Comparison of ENCODE assay signal across 1 fruit fly cellular context in the genomic region with DNA sequence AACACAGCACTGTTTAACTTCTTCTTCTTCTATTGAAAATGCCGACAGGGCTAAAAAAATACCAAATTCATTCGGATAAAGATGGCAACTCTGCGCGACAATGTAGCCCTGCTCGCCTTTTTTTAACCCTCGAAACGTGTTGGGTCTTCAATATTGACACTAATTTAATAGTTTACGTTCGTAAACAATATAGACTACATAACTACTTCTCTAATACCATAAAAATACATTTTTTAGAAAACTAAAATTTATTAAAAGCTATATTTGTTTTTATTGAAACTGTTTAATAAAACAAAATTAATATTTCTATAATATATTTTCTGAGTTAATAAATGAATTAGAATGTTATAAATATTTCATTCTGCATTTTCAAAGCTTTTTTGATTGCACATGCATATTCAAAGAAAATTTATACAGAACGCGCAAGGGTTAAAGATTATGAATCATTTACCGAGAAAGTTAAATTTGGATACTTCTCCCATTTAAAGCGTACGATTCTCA.
A peak's percentile ranks its signal among the peaks of the same experiment; 100 is the strongest.
TF ChIP-seq lines count a peak whose summit lies in the region.

A gene (minus strand): TSS at position 54 of the 501 bp plus-strand sequence.
A gene (plus strand): TSS at position 133 of the 501 bp plus-strand sequence.

TF ChIP-seq in whole organism, embryonic, 481 proteins besides CTCF, POLR2A, EP300 and RAD21 (continued from another document):
- TF ChIP-seq vvl (GFP tag; IDR thresholded peaks at IDR 0.05; lab: Robert Waterston, UW) = peak; percentile 87
- TF ChIP-seq CG9437 (GFP tag; optimal IDR thresholded peaks at IDR 0.05; lab: Kevin White, UChicago) = peak; percentile 84
- peak; percentile 36 for TF ChIP-seq mam (GFP tag; optimal IDR thresholded peaks at IDR 0.05; lab: Kevin White, UChicago)
- no peak for TF ChIP-seq sr (GFP tag; IDR thresholded peaks at IDR 0.05; lab: Robert Waterston, UW)
- peak; percentile 60 for TF ChIP-seq zfh2 (GFP tag; optimal IDR thresholded peaks at IDR 0.05; lab: Kevin White, UChicago)
- peak; percentile 86 for TF ChIP-seq run (tag; optimal IDR thresholded peaks at IDR 0.05; lab: Kevin White, UChicago)
- no peak for TF ChIP-seq jing (GFP tag; optimal IDR thresholded peaks at IDR 0.05; lab: Kevin White, UChicago)
- TF ChIP-seq Ssrp (tag; optimal IDR thresholded peaks at IDR 0.05; lab: Kevin White, UChicago) = peak; percentile 86
- TF ChIP-seq CG10366 (GFP tag; IDR thresholded peaks at IDR 0.05; lab: Robert Waterston, UW) = peak; percentile 74
- TF ChIP-seq Fer2 (tag; optimal IDR thresholded peaks at IDR 0.05; lab: Kevin White, UChicago) = peak; percentile 84
- peak; percentile 96 for TF ChIP-seq CG8924 (tag; optimal IDR thresholded peaks at IDR 0.05; lab: Kevin White, UChicago)
- peak; percentile 74 for TF ChIP-seq ase (GFP tag; IDR thresholded peaks at IDR 0.05; lab: Robert Waterston, UW)
- TF ChIP-seq Fer1 (GFP tag; optimal IDR thresholded peaks at IDR 0.05; lab: Kevin White, UChicago) = no peak
- TF ChIP-seq CG11723 (GFP tag; optimal IDR thresholded peaks at IDR 0.05; lab: Kevin White, UChicago) = peak; percentile 5
- TF ChIP-seq wdn (GFP tag; IDR thresholded peaks at IDR 0.05; lab: Robert Waterston, UW) = peak; percentile 44
- peak; percentile 86 for TF ChIP-seq stc (GFP tag; IDR thresholded peaks at IDR 0.05; lab: Robert Waterston, UW)
- TF ChIP-seq Bdp1 (GFP tag; optimal IDR thresholded peaks at IDR 0.05; lab: Kevin White, UChicago) = peak; percentile 15
- TF ChIP-seq CG8281 (tag; optimal IDR thresholded peaks at IDR 0.05; lab: Kevin White, UChicago) = peak; percentile 73
- TF ChIP-seq slou (GFP tag; optimal IDR thresholded peaks at IDR 0.05; lab: Kevin White, UChicago) = peak; percentile 0
- peak; percentile 60 for TF ChIP-seq sob (GFP tag; IDR thresholded peaks at IDR 0.05; lab: Robert Waterston, UW)
- peak; percentile 81 for TF ChIP-seq salm (tag; optimal IDR thresholded peaks at IDR 0.05; lab: Kevin White, UChicago)
- no peak for TF ChIP-seq D (optimal IDR thresholded peaks at IDR 0.05; lab: Kevin White, UChicago)
- peak; percentile 82 for TF ChIP-seq D (GFP tag; optimal IDR thresholded peaks at IDR 0.05; lab: Kevin White, UChicago)
- peak; percentile 12 for TF ChIP-seq Sry-β (GFP tag; optimal IDR thresholded peaks at IDR 0.05; lab: Kevin White, UChicago)
- TF ChIP-seq CG5953 (GFP tag; IDR thresholded peaks at IDR 0.05; lab: Robert Waterston, UW) = no peak
- peak; percentile 68 for TF ChIP-seq CG2116 (GFP tag; optimal IDR thresholded peaks at IDR 0.05; lab: Kevin White, UChicago)
- no peak for TF ChIP-seq gt (GFP tag; IDR thresholded peaks at IDR 0.05; lab: Robert Waterston, UW)
- peak; percentile 56; the same call in 1 of the 2 replicates for TF ChIP-seq seq (GFP tag; IDR thresholded peaks at IDR 0.05; lab: Robert Waterston, UW)
- peak; percentile 41 to 91 for TF ChIP-seq Hr51 (GFP tag; optimal IDR thresholded peaks at IDR 0.05; lab: Kevin White, UChicago)
- peak; percentile 92 for TF ChIP-seq dmrt99B (tag; optimal IDR thresholded peaks at IDR 0.05; lab: Kevin White, UChicago)
- TF ChIP-seq gro (GFP tag; optimal IDR thresholded peaks at IDR 0.05; lab: Kevin White, UChicago) = no peak
- peak; percentile 80 for TF ChIP-seq CG10209 (GFP tag; optimal IDR thresholded peaks at IDR 0.05; lab: Kevin White, UChicago)
- peak; percentile 30 for TF ChIP-seq CG31388 (GFP tag; optimal IDR thresholded peaks at IDR 0.05; lab: Kevin White, UChicago)
- TF ChIP-seq CG13624 (GFP tag; optimal IDR thresholded peaks at IDR 0.05; lab: Kevin White, UChicago) = peak; percentile 23
- no peak for TF ChIP-seq sim (GFP tag; IDR thresholded peaks at IDR 0.05; lab: Robert Waterston, UW)
- no peak for TF ChIP-seq HLHmδ (GFP tag; optimal IDR thresholded peaks at IDR 0.05; lab: Kevin White, UChicago)
- no peak for TF ChIP-seq HLH4C (GFP tag; IDR thresholded peaks at IDR 0.05; lab: Robert Waterston, UW; ENCODE audit: partially characterized antibody)
- peak; percentile 5; the same call in 1 of the 3 replicates for TF ChIP-seq CG3726 (GFP tag; IDR thresholded peaks at IDR 0.05; lab: Robert Waterston, UW)
- peak; percentile 90 for TF ChIP-seq CG13424 (tag; optimal IDR thresholded peaks at IDR 0.05; lab: Kevin White, UChicago)
- peak; percentile 97 for TF ChIP-seq CG17385 (GFP tag; optimal IDR thresholded peaks at IDR 0.05; lab: Kevin White, UChicago)
- peak; percentile 34 for TF ChIP-seq BEAF-32 (GFP tag; optimal IDR thresholded peaks at IDR 0.05; lab: Kevin White, UChicago)
- TF ChIP-seq CG8388 (GFP tag; optimal IDR thresholded peaks at IDR 0.05; lab: Kevin White, UChicago) = peak; percentile 89
- TF ChIP-seq Hmx (GFP tag; optimal IDR thresholded peaks at IDR 0.05; lab: Kevin White, UChicago) = no peak
- peak; percentile 87 for TF ChIP-seq YL-1 (GFP tag; optimal IDR thresholded peaks at IDR 0.05; lab: Kevin White, UChicago)
- TF ChIP-seq CG4404 (GFP tag; IDR thresholded peaks at IDR 0.05; lab: Robert Waterston, UW) = peak; percentile 68
- no peak for TF ChIP-seq TFAM (GFP tag; optimal IDR thresholded peaks at IDR 0.05; lab: Kevin White, UChicago)
- TF ChIP-seq CG11504 (tag; optimal IDR thresholded peaks at IDR 0.05; lab: Kevin White, UChicago) = peak; percentile 96
- TF ChIP-seq CG7963 (GFP tag; IDR thresholded peaks at IDR 0.05; lab: Robert Waterston, UW; ENCODE audit: partially characterized antibody) = no peak
- peak; percentile 73 for TF ChIP-seq CG2875 (GFP tag; optimal IDR thresholded peaks at IDR 0.05; lab: Kevin White, UChicago)
- TF ChIP-seq CG6683 (GFP tag; optimal IDR thresholded peaks at IDR 0.05; lab: Kevin White, UChicago) = no peak
- peak; percentile 59; the same call in 2 of the 3 replicates for TF ChIP-seq CG7357 (GFP tag; IDR thresholded peaks at IDR 0.05; lab: Robert Waterston, UW)
- peak; percentile 29 for TF ChIP-seq bab2 (GFP tag; optimal IDR thresholded peaks at IDR 0.05; lab: Kevin White, UChicago)
- TF ChIP-seq CG6254 (GFP tag; optimal IDR thresholded peaks at IDR 0.05; lab: Kevin White, UChicago) = peak; percentile 70
- peak; percentile 31 for TF ChIP-seq Ets97D (GFP tag; optimal IDR thresholded peaks at IDR 0.05; lab: Kevin White, UChicago)
- peak; percentile 46 to 82 for TF ChIP-seq dpn (GFP tag; optimal IDR thresholded peaks at IDR 0.05; lab: Kevin White, UChicago)
- peak; percentile 73; the same call in 1 of the 2 replicates for TF ChIP-seq CG17328 (GFP tag; IDR thresholded peaks at IDR 0.05; lab: Robert Waterston, UW)
- TF ChIP-seq en (GFP tag; optimal IDR thresholded peaks at IDR 0.05; lab: Kevin White, UChicago) = no peak
- peak; percentile 73 for TF ChIP-seq Oli (tag; optimal IDR thresholded peaks at IDR 0.05; lab: Kevin White, UChicago)
- TF ChIP-seq CG8478 (optimal IDR thresholded peaks at IDR 0.05; lab: Kevin White, UChicago) = no peak
- 0 out of 3 replicates have a peak, but pooled peaks have one; percentile 22 for TF ChIP-seq CG11560 (tag; IDR thresholded peaks at IDR 0.05; lab: Robert Waterston, UW)
- peak; percentile 52 for TF ChIP-seq gfzf (GFP tag; optimal IDR thresholded peaks at IDR 0.05; lab: Kevin White, UChicago)
- peak in 1 of 3 experiments; percentile 89 for TF ChIP-seq lola (GFP tag; optimal IDR thresholded peaks at IDR 0.05; lab: Kevin White, UChicago)
- peak; percentile 90 for TF ChIP-seq Dek (tag; optimal IDR thresholded peaks at IDR 0.05; lab: Kevin White, UChicago)
- TF ChIP-seq CG2202 (tag; optimal IDR thresholded peaks at IDR 0.05; lab: Kevin White, UChicago) = peak; percentile 52
- peak; percentile 85 for TF ChIP-seq CG13775 (GFP tag; optimal IDR thresholded peaks at IDR 0.05; lab: Kevin White, UChicago)
- TF ChIP-seq p53 (GFP tag; optimal IDR thresholded peaks at IDR 0.05; lab: Kevin White, UChicago) = no peak
- TF ChIP-seq CG8944 (GFP tag; optimal IDR thresholded peaks at IDR 0.05; lab: Kevin White, UChicago) = peak; percentile 51
- no peak; the same call in 2 of the 3 replicates for TF ChIP-seq CG16813 (GFP tag; IDR thresholded peaks at IDR 0.05; lab: Robert Waterston, UW; ENCODE audit: partially characterized antibody)
- peak; percentile 34; the same call in 1 of the 2 replicates for TF ChIP-seq peb (GFP tag; IDR thresholded peaks at IDR 0.05; lab: Robert Waterston, UW)
- peak; percentile 74 for TF ChIP-seq Ada2b (GFP tag; IDR thresholded peaks at IDR 0.05; lab: Robert Waterston, UW)
- peak; percentile 59 for TF ChIP-seq CG5245 (GFP tag; optimal IDR thresholded peaks at IDR 0.05; lab: Kevin White, UChicago)
- peak; percentile 61; the same call in 1 of the 3 replicates for TF ChIP-seq zfh1 (GFP tag; IDR thresholded peaks at IDR 0.05; lab: Robert Waterston, UW)
- peak; percentile 72 for TF ChIP-seq CG32767 (GFP tag; IDR thresholded peaks at IDR 0.05; lab: Robert Waterston, UW)
- TF ChIP-seq ac (GFP tag; optimal IDR thresholded peaks at IDR 0.05; lab: Kevin White, UChicago) = no peak
- no peak for TF ChIP-seq CG2889 (GFP tag; IDR thresholded peaks at IDR 0.05; lab: Robert Waterston, UW)
- no peak for TF ChIP-seq crol (GFP tag; IDR thresholded peaks at IDR 0.05; lab: Robert Waterston, UW)
